Worm (Caenorhabditis elegans): Measurements from ENCODE around the gene F57C2.5.

ce11 chrII:14479583-14480245 lies 48.3 kb downstream of the F57C2.5 start, which contains the start of gene C13B4.1:
- TF ChIP-seq tra-4 (tag; optimal IDR thresholded peaks at IDR 0.05) (no peak), ama-1 (optimal IDR thresholded peaks at IDR 0.05) (no peak), aly-1 (tag; optimal IDR thresholded peaks at IDR 0.05) (no peak), ceh-13 (GFP tag; optimal IDR thresholded peaks at IDR 0.05) (no peak), pes-1 (GFP tag; IDR thresholded peaks at IDR 0.05) (no peak), tbx-37 (GFP tag; conservative IDR thresholded peaks at IDR 0.05) (no peak)
